Worm (Caenorhabditis elegans) whole organism, young adult: Measurements from ENCODE around the gene sago-1.

Experiments used
- B0019.2 ChIP-seq: fragments of 200-800 bp; sonication (Bioruptor generic); conservative IDR thresholded peaks from 2 replicates; pipeline ENCODE4 v1.3.6; 2022; ENCODE audit warnings: missing genetic modification reagents, missing genetic modification characterization, missing compliant biosample characterization
- D2030.7 ChIP-seq: fragments of 200-800 bp; sonication (Bioruptor generic); IDR thresholded peaks from 2 replicates; pipeline ENCODE4 v1.3.6; 2022; ENCODE audit warnings: missing genetic modification reagents, missing genetic modification characterization, missing compliant biosample characterization
- F23B12.7 ChIP-seq: sonication (generic microtip); optimal IDR thresholded peaks from 2 replicates; lab custom pipeline; 2017; ENCODE audit warnings: missing genetic modification characterization, mild to moderate bottlenecking, missing compliant biosample characterization, antibody characterized with exemption, moderate library complexity; ENCODE audit not compliant: insufficient read depth
- F57C9.4 ChIP-seq: sonication (generic microtip); optimal IDR thresholded peaks from 2 replicates; lab custom pipeline; 2017; ENCODE audit warnings: mild to moderate bottlenecking, missing genetic modification characterization, missing compliant biosample characterization
- K11D2.4 ChIP-seq: fragments of 200-800 bp; sonication (Bioruptor generic); IDR thresholded peaks from 2 replicates; pipeline ENCODE4 v1.3.6; 2022; ENCODE audit warnings: missing genetic modification reagents, missing genetic modification characterization, missing compliant biosample characterization
- Y56A3A.18 ChIP-seq: fragments of 200-800 bp; sonication (Bioruptor generic); IDR thresholded peaks from 2 replicates; pipeline ENCODE4 v1.3.6; 2022; ENCODE audit warnings: missing genetic modification reagents, missing genetic modification characterization, missing compliant biosample characterization
- ZK185.1 ChIP-seq: sonication (generic microtip); optimal IDR thresholded peaks from 2 replicates; lab custom pipeline; 2016; ENCODE audit warnings: mild to moderate bottlenecking, missing genetic modification characterization, missing compliant biosample characterization; ENCODE audit not compliant: poor library complexity, severe bottlenecking
- atf-7 ChIP-seq: sonication (generic microtip); optimal IDR thresholded peaks from 2 replicates; lab custom pipeline; 2017; ENCODE audit warnings: mild to moderate bottlenecking, missing genetic modification characterization, missing compliant biosample characterization
- athp-1 ChIP-seq: sonication (generic microtip); optimal IDR thresholded peaks from 2 replicates; lab custom pipeline; 2017; ENCODE audit warnings: mild to moderate bottlenecking, missing genetic modification characterization, missing compliant biosample characterization
- attf-6 ChIP-seq: fragments of 200-800 bp; sonication (Bioruptor generic); IDR thresholded peaks from 2 replicates; pipeline ENCODE4 v1.3.6; 2022; ENCODE audit warnings: missing genetic modification reagents, missing genetic modification characterization, missing compliant biosample characterization
- bed-2 ChIP-seq: fragments of 200-800 bp; sonication (Bioruptor generic); IDR thresholded peaks from 2 replicates; pipeline ENCODE4 v1.3.6; 2022; ENCODE audit warnings: missing genetic modification reagents, missing genetic modification characterization, missing compliant biosample characterization
- cebp-1 ChIP-seq, 2 experiments: fragments of 200-800 bp in 1 of 2; sonication (Bioruptor generic) in 1 of 2; sonication (generic microtip) in 1 of 2; IDR thresholded peaks in 1 of 2; optimal IDR thresholded peaks in 1 of 2; 2 replicates each; pipeline versions ENCODE4 v1.3.6 to Lab custom; 2017 to 2022; ENCODE audit warnings: missing compliant biosample characterization in 2 of 2, missing genetic modification characterization in 2 of 2, mild to moderate bottlenecking in 1 of 2, missing genetic modification reagents in 1 of 2, moderate library complexity in 1 of 2
- ceh-27 ChIP-seq: fragments of 200-800 bp; sonication (Bioruptor generic); optimal IDR thresholded peaks from 2 replicates; lab custom pipeline; 2018; ENCODE audit warnings: mild to moderate bottlenecking, missing genetic modification characterization, moderate library complexity, missing compliant biosample characterization
- ceh-40 ChIP-seq: fragments of 200-800 bp; sonication (Bioruptor generic); IDR thresholded peaks from 2 replicates; pipeline ENCODE4 v1.3.6; 2022; ENCODE audit warnings: missing genetic modification characterization, missing compliant biosample characterization
- chd-7 ChIP-seq: sonication (generic microtip); optimal IDR thresholded peaks from 2 replicates; lab custom pipeline; 2016; ENCODE audit warnings: mild to moderate bottlenecking, missing genetic modification characterization, moderate library complexity, missing compliant biosample characterization
- die-1 ChIP-seq: sonication (generic microtip); optimal IDR thresholded peaks from 2 replicates; lab custom pipeline; 2016; ENCODE audit warnings: missing genotype, mild to moderate bottlenecking, missing genetic modification characterization, missing compliant biosample characterization
- dox-1 ChIP-seq: fragments of 200-800 bp; sonication (Bioruptor generic); IDR thresholded peaks from 2 replicates; pipeline ENCODE4 v1.3.6; 2022; ENCODE audit warnings: missing genetic modification reagents, missing genetic modification characterization, missing compliant biosample characterization
- dpl-1 ChIP-seq: fragments of 150-350 bp; optimal IDR thresholded peaks from 2 replicates; lab custom pipeline; 2014; ENCODE audit warnings: missing biosample characterization, missing genetic modification reagents, missing genetic modification characterization
- egl-18 ChIP-seq: fragments of 200-800 bp; sonication (Bioruptor generic); IDR thresholded peaks from 2 replicates; pipeline ENCODE4 v1.3.6; 2022; ENCODE audit warnings: missing genetic modification reagents, missing genetic modification characterization, missing compliant biosample characterization
- egl-44 ChIP-seq: fragments of 200-800 bp; sonication (Bioruptor generic); IDR thresholded peaks from 2 replicates; pipeline ENCODE4 v1.3.6; 2022; ENCODE audit warnings: missing genetic modification reagents, missing genetic modification characterization, missing compliant biosample characterization
- egrh-3 ChIP-seq: fragments of 200-800 bp; sonication (Bioruptor generic); IDR thresholded peaks from 2 replicates; pipeline ENCODE4 v1.3.6; 2022; ENCODE audit warnings: missing genetic modification reagents, missing genetic modification characterization, missing compliant biosample characterization
- ekl-4 ChIP-seq: fragments of 200-800 bp; sonication (Bioruptor generic); IDR thresholded peaks from 2 replicates; pipeline ENCODE4 v1.3.6; 2022; ENCODE audit warnings: missing genetic modification reagents, missing genetic modification characterization, missing compliant biosample characterization
- ets-4 ChIP-seq: fragments of 200-800 bp; sonication (Bioruptor generic); optimal IDR thresholded peaks from 2 replicates; lab custom pipeline; 2018; ENCODE audit warnings: mild to moderate bottlenecking, missing genetic modification characterization, missing compliant biosample characterization
- gei-17 ChIP-seq: fragments of 200-800 bp; sonication (Bioruptor generic); optimal IDR thresholded peaks from 2 replicates; lab custom pipeline; 2018; ENCODE audit warnings: mild to moderate bottlenecking, missing genetic modification characterization, missing compliant biosample characterization
- him-1 ChIP-seq: sonication (generic microtip); optimal IDR thresholded peaks from 2 replicates; lab custom pipeline; 2016; ENCODE audit warnings: missing genotype, missing genetic modification reagents, missing genetic modification characterization, missing compliant biosample characterization
- hlh-26 ChIP-seq: fragments of 200-800 bp; sonication (Bioruptor generic); conservative IDR thresholded peaks from 2 replicates; pipeline ENCODE4 v1.3.6; 2022; ENCODE audit warnings: missing genetic modification reagents, missing genetic modification characterization, missing compliant biosample characterization
- hmg-1.2 ChIP-seq: fragments of 200-800 bp; sonication (Bioruptor generic); IDR thresholded peaks from 2 replicates; pipeline ENCODE4 v1.3.6; 2022; ENCODE audit warnings: missing genetic modification reagents, missing genetic modification characterization, missing compliant biosample characterization
- hmg-20 ChIP-seq: fragments of 200-800 bp; sonication (Bioruptor generic); IDR thresholded peaks from 2 replicates; pipeline ENCODE4 v1.3.6; 2022; ENCODE audit warnings: missing genetic modification reagents, missing genetic modification characterization, missing compliant biosample characterization
- hrde-1 ChIP-seq: sonication (generic microtip); optimal IDR thresholded peaks from 2 replicates; lab custom pipeline; 2016; ENCODE audit warnings: missing genetic modification characterization, mild to moderate bottlenecking, missing compliant biosample characterization, moderate library complexity, missing genotype, missing genetic modification reagents, borderline replicate concordance
- lag-1 ChIP-seq: fragments of 200-800 bp; sonication (Bioruptor generic); IDR thresholded peaks from 2 replicates; pipeline ENCODE4 v1.3.6; 2022; ENCODE audit warnings: missing genetic modification reagents, missing genetic modification characterization, missing compliant biosample characterization
- lsy-27 ChIP-seq: sonication (generic microtip); optimal IDR thresholded peaks from 2 replicates; lab custom pipeline; 2017; ENCODE audit warnings: missing genetic modification characterization, mild to moderate bottlenecking, missing compliant biosample characterization, antibody characterized with exemption, missing genotype, borderline replicate concordance; ENCODE audit not compliant: insufficient read depth
- mcd-1 ChIP-seq: fragments of 200-800 bp; sonication (Bioruptor generic); IDR thresholded peaks from 2 replicates; pipeline ENCODE4 v1.3.6; 2022; ENCODE audit warnings: missing genetic modification reagents, missing genetic modification characterization, missing compliant biosample characterization
- nhr-120 ChIP-seq: fragments of 200-800 bp; sonication (Bioruptor generic); IDR thresholded peaks from 2 replicates; pipeline ENCODE4 v1.3.6; 2022; ENCODE audit warnings: missing genetic modification characterization, missing compliant biosample characterization
- nhr-80 ChIP-seq: sonication (generic microtip); optimal IDR thresholded peaks from 2 replicates; lab custom pipeline; 2016; ENCODE audit warnings: missing genetic modification characterization, missing compliant biosample characterization
- nhr-90 ChIP-seq: sonication (generic microtip); optimal IDR thresholded peaks from 2 replicates; lab custom pipeline; 2016; ENCODE audit warnings: missing genotype, mild to moderate bottlenecking, missing genetic modification characterization, missing compliant biosample characterization
- pha-4 ChIP-seq: fragments of 150-350 bp; sonication (generic microtip); optimal IDR thresholded peaks from 2 replicates; lab custom pipeline; 2014; ENCODE audit warnings: missing biosample characterization, missing genetic modification reagents, missing genetic modification characterization
- rcor-1 ChIP-seq: fragments of 200-800 bp; sonication (Bioruptor generic); IDR thresholded peaks from 2 replicates; pipeline ENCODE4 v1.3.6; 2022; ENCODE audit warnings: missing genetic modification reagents, missing genetic modification characterization, missing compliant biosample characterization
- sea-2 ChIP-seq: fragments of 200-800 bp; sonication (Bioruptor generic); IDR thresholded peaks from 2 replicates; pipeline ENCODE4 v1.3.6; 2022; ENCODE audit warnings: missing genetic modification characterization, missing compliant biosample characterization
- tbx-9 ChIP-seq: sonication (generic microtip); optimal IDR thresholded peaks from 2 replicates; lab custom pipeline; 2016; ENCODE audit warnings: borderline replicate concordance, missing genetic modification characterization, inconsistent platforms, missing compliant biosample characterization
- unc-62 ChIP-seq: fragments of 150-350 bp; optimal IDR thresholded peaks from 2 replicates; lab custom pipeline; 2014; ENCODE audit warnings: missing biosample characterization, missing genetic modification reagents, missing genetic modification characterization
- ztf-28 ChIP-seq: fragments of 200-800 bp; sonication (Bioruptor generic); IDR thresholded peaks from 2 replicates; pipeline ENCODE4 v1.3.6; 2022; ENCODE audit warnings: missing genetic modification reagents, missing genetic modification characterization, missing compliant biosample characterization

The sago-1 gene

DNA sequence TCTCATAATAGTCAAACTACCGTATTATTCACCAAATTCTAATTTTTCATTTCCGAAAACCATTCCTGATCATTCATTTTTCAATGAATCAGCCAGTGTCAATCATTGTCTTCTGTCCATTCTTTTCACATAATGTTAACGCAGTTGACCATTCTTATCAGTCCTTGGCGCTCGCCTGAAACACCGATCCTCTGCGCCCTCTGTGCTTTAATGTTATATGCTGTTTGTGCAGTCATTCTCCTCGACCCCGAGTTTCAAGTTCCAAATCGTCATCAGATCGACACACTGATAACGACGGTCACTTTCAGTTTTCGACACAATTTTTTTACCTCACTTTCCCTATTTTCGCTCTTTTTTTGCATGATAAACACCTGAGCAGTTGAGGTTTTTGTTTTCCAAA lies 43.3 kb downstream of the sago-1 start (continued):
- no peak for TF ChIP-seq nhr-90 (tag; lab: Kevin White, UChicago)
- peak; percentile 85 for TF ChIP-seq ets-4
- no peak for TF ChIP-seq unc-62
- no peak for TF ChIP-seq ztf-28 (GFP tag; lab: Robert Waterston, UW)
- TF ChIP-seq die-1 = no peak
- no peak for TF ChIP-seq D2030.7 (GFP tag; lab: Robert Waterston, UW)
- TF ChIP-seq dox-1 (GFP tag; lab: Robert Waterston, UW) = peak; percentile 62
- no peak for TF ChIP-seq hlh-26 (GFP tag; lab: Robert Waterston, UW)
- no peak for TF ChIP-seq Y56A3A.18 (GFP tag; lab: Robert Waterston, UW)
- no peak for TF ChIP-seq rcor-1 (GFP tag; lab: Robert Waterston, UW)
- TF ChIP-seq lsy-27 (tag; lab: Kevin White, UChicago) = no peak
- TF ChIP-seq atf-7 (tag; lab: Kevin White, UChicago) = peak; percentile 21
- TF ChIP-seq chd-7 (tag; lab: Kevin White, UChicago) = no peak
- no peak for TF ChIP-seq F23B12.7
- TF ChIP-seq gei-17 = no peak
- TF ChIP-seq egl-44 = 0 out of 2 replicates have a peak, but pooled peaks have one; percentile 39
- TF ChIP-seq attf-6 = no peak
- TF ChIP-seq lag-1 (GFP tag; lab: Robert Waterston, UW) = no peak
- no peak for TF ChIP-seq ZK185.1 (tag; lab: Kevin White, UChicago)
- TF ChIP-seq ekl-4 (GFP tag; lab: Robert Waterston, UW) = no peak
- no peak for TF ChIP-seq tbx-9 (tag; lab: Kevin White, UChicago)
- TF ChIP-seq pha-4 (tag; lab: Kevin White, UChicago) = peak; percentile 2
- TF ChIP-seq hrde-1 (tag; lab: Kevin White, UChicago) = no peak
- no peak for TF ChIP-seq egl-18 (GFP tag; lab: Robert Waterston, UW)
- TF ChIP-seq him-1 (tag; lab: Kevin White, UChicago) = no peak
- TF ChIP-seq nhr-80 (tag; lab: Kevin White, UChicago) = peak; percentile 98
- TF ChIP-seq B0019.2 (GFP tag; lab: Robert Waterston, UW) = no peak
- TF ChIP-seq ceh-40 = 0 out of 2 replicates have a peak, but pooled peaks have one; percentile 13
- TF ChIP-seq sea-2 = no peak
- no peak for TF ChIP-seq egrh-3 (GFP tag; lab: Robert Waterston, UW)
- no peak for TF ChIP-seq dpl-1 (GFP tag; lab: Kevin White, UChicago)
- TF ChIP-seq hmg-1.2 = no peak
- no peak for TF ChIP-seq F57C9.4 (tag; lab: Kevin White, UChicago)
- TF ChIP-seq hmg-20 (GFP tag; lab: Robert Waterston, UW) = no peak

DNA sequence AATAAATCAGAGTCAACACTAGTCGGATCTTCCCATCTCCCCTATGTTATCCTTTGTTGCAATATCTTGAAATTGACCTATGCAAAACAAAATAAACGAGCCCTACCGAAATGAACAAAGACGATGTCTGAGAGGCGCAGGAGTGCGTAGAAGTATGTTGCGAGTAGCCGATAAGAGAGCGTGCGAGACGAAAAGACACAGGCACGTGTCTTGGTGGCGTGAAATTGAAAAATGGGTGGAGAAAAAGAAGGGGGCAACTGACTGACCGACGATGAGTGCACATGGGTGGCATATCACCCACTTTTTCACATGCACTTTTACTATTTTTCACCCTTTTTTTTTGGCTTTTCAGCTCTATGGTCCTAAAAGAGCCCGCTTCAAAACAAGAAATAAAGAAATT lies 44.6 kb downstream of the sago-1 start:
- no peak for TF ChIP-seq K11D2.4 (GFP tag; lab: Robert Waterston, UW)
- TF ChIP-seq athp-1 (tag; lab: Kevin White, UChicago) = no peak
- no peak for TF ChIP-seq mcd-1 (GFP tag; lab: Robert Waterston, UW)
- TF ChIP-seq hmg-1.2 = 0 out of 2 replicates have a peak, but pooled peaks have one; percentile 28
- TF ChIP-seq ceh-27 = peak; percentile 18
- no peak for TF ChIP-seq bed-2 (GFP tag; lab: Robert Waterston, UW)
- no peak for TF ChIP-seq Y56A3A.18 (GFP tag; lab: Robert Waterston, UW)
- TF ChIP-seq cebp-1 (GFP tag; IDR thresholded peaks at IDR 0.05; lab: Robert Waterston, UW) = no peak
- TF ChIP-seq cebp-1 (tag; optimal IDR thresholded peaks at IDR 0.05; lab: Kevin White, UChicago) = peak; percentile 24
- TF ChIP-seq egl-18 (GFP tag; lab: Robert Waterston, UW) = no peak
- TF ChIP-seq nhr-80 (tag; lab: Kevin White, UChicago) = peak; percentile 10
- no peak for TF ChIP-seq unc-62
- no peak for TF ChIP-seq nhr-120 (GFP tag; lab: Robert Waterston, UW)
- no peak for TF ChIP-seq hmg-20 (GFP tag; lab: Robert Waterston, UW)
